Fruit fly (Drosophila melanogaster) whole organism, pupa: ENCODE measurements around the gene Dsk.

Source experiments
- CG10348 ChIP-seq: fragments of 200-800 bp; sonication (Bioruptor generic); IDR thresholded peaks from 2 replicates; pipeline ENCODE4 v1.3.6; 2022; ENCODE audit warnings: missing biosample characterization, missing genetic modification characterization
- CG14655 ChIP-seq: fragments of 200-800 bp; sonication (Bioruptor generic); optimal IDR thresholded peaks from 3 replicates; lab custom pipeline; 2017; ENCODE audit warnings: mild to moderate bottlenecking, missing biosample characterization, missing genetic modification reagents, missing genetic modification characterization
- CG17806 ChIP-seq: fragments of 200-800 bp; sonication (Bioruptor generic); optimal IDR thresholded peaks from 2 replicates; lab custom pipeline; 2018; ENCODE audit warnings: missing biosample characterization, mild to moderate bottlenecking, missing genetic modification characterization, moderate library complexity
- EcR ChIP-seq: fragments of 200-800 bp; sonication (Bioruptor generic); optimal IDR thresholded peaks from 3 replicates; lab custom pipeline; 2019; ENCODE audit warnings: missing biosample characterization, missing genetic modification characterization, mild to moderate bottlenecking, moderate library complexity, missing genetic modification reagents
- Pif1A ChIP-seq: fragments of 200-800 bp; sonication (Bioruptor generic); optimal IDR thresholded peaks from 3 replicates; lab custom pipeline; 2016; ENCODE audit warnings: missing biosample characterization, missing genetic modification characterization
- Snoo ChIP-seq: fragments of 200-800 bp; sonication (Bioruptor generic); optimal IDR thresholded peaks from 3 replicates; lab custom pipeline; 2017; ENCODE audit warnings: missing biosample characterization, mild to moderate bottlenecking, missing genetic modification characterization, inconsistent platforms
- gl ChIP-seq: fragments of 200-800 bp; sonication (Bioruptor generic); optimal IDR thresholded peaks from 2 replicates; lab custom pipeline; 2018; ENCODE audit warnings: missing biosample characterization, mild to moderate bottlenecking, missing genetic modification characterization
- rn ChIP-seq: fragments of 200-800 bp; sonication (Bioruptor generic); IDR thresholded peaks from 2 replicates; pipeline ENCODE4 v1.3.6; 2022; ENCODE audit warnings: missing biosample characterization, missing genetic modification characterization

DNA sequence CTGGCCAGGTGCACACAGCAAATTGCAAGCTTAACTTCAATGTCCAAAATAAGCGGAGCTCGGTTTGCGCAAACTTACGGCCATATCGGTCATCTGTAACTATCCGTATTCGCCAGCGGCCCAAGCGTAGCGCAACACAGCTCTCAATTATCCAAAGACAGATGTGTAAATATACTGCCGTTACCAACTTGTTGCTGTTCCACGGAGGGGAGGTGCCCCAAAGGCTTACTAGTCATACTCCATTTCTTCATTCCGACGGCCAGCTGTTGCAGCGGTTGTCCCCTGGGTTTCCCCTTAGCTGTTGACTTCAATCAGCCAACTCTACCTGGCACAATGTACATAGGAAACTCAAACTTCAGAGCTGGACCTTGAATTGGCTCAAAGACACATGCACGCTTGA is 30.0 kb upstream of the Dsk start, which contains the start of gene CG31516:
- TF ChIP-seq CG17806: no peak
- TF ChIP-seq EcR (GFP tag; lab: Kevin White, UChicago): no peak
- TF ChIP-seq CG14655 (GFP tag; lab: Kevin White, UChicago): no peak
- no peak for TF ChIP-seq CG10348 (GFP tag; lab: Robert Waterston, UW)
- no peak for TF ChIP-seq Snoo (tag; lab: Kevin White, UChicago)
- TF ChIP-seq gl (tag; lab: Kevin White, UChicago): no peak
- TF ChIP-seq rn: no peak
- TF ChIP-seq Pif1A (GFP tag; lab: Kevin White, UChicago): no peak
